Worm (Caenorhabditis elegans) whole organism, L4 larva: ENCODE measurements around the gene K01G5.10.
A peak's percentile ranks its signal among the peaks of the same experiment; 100 is the strongest.

Experiments used
- D1046.2 ChIP-seq: fragments of 200-800 bp; sonication (Bioruptor generic); IDR thresholded peaks from 2 replicates; pipeline ENCODE4 v1.3.6; 2022; ENCODE audit warnings: missing genetic modification characterization, missing compliant biosample characterization
- F10B5.3 ChIP-seq: sonication (generic microtip); optimal IDR thresholded peaks from 2 replicates; lab custom pipeline; 2016; ENCODE audit warnings: mild to moderate bottlenecking, missing genetic modification characterization, missing compliant biosample characterization
- F26F4.8 ChIP-seq: fragments of 200-800 bp; sonication (Bioruptor generic); conservative IDR thresholded peaks from 2 replicates; pipeline ENCODE4 v1.3.6; 2022; ENCODE audit warnings: missing genetic modification characterization, missing compliant biosample characterization
- F44E2.7 ChIP-seq: fragments of 200-800 bp; sonication (Bioruptor generic); IDR thresholded peaks from 2 replicates; pipeline ENCODE4 v2.1.2; 2022; ENCODE audit warnings: missing genetic modification characterization, missing compliant biosample characterization
- F49E8.2 ChIP-seq: sonication (generic microtip); optimal IDR thresholded peaks from 2 replicates; lab custom pipeline; 2016; ENCODE audit warnings: missing compliant biosample characterization, mild to moderate bottlenecking, missing genetic modification characterization, borderline replicate concordance
- Y48G9A.11 ChIP-seq: fragments of 200-800 bp; sonication (Bioruptor generic); IDR thresholded peaks from 2 replicates; pipeline ENCODE4 v1.3.6; 2022; ENCODE audit warnings: missing genetic modification reagents, missing genetic modification characterization, missing compliant biosample characterization
- Y75B8A.6 ChIP-seq: fragments of 200-800 bp; sonication (Bioruptor generic); IDR thresholded peaks from 2 replicates; pipeline ENCODE4 v1.3.6; 2022; ENCODE audit warnings: missing genetic modification reagents, missing genetic modification characterization, missing compliant biosample characterization
- aha-1 ChIP-seq: fragments of 150-350 bp; peaks from one replicate; lab custom pipeline; 2014; ENCODE audit warnings: missing biosample characterization, missing genetic modification characterization
- ama-1 ChIP-seq: fragments of 150-350 bp; optimal IDR thresholded peaks from 2 replicates; lab custom pipeline; 2014; ENCODE audit warnings: inconsistent platforms, mixed read lengths
- attf-4 ChIP-seq: sonication (generic microtip); optimal IDR thresholded peaks from 3 replicates; lab custom pipeline; 2017; ENCODE audit warnings: missing biosample characterization, missing genetic modification characterization
- ceh-28 ChIP-seq: fragments of 150-350 bp; optimal IDR thresholded peaks from 2 replicates; lab custom pipeline; 2014; ENCODE audit warnings: missing biosample characterization, missing genetic modification reagents, missing genetic modification characterization
- ceh-44 ChIP-seq: fragments of 200-800 bp; sonication (Bioruptor generic); IDR thresholded peaks from 2 replicates; pipeline ENCODE4 v1.3.6; 2022; ENCODE audit warnings: missing genetic modification reagents, missing genetic modification characterization, missing compliant biosample characterization
- ceh-62 ChIP-seq: sonication (generic microtip); optimal IDR thresholded peaks from 2 replicates; lab custom pipeline; 2017; ENCODE audit warnings: missing biosample characterization, missing genetic modification characterization
- ctbp-1 ChIP-seq: fragments of 200-800 bp; sonication (Bioruptor generic); IDR thresholded peaks from 2 replicates; pipeline ENCODE4 v1.3.6; 2022; ENCODE audit warnings: missing genetic modification reagents, missing genetic modification characterization, missing compliant biosample characterization
- daf-12 ChIP-seq: fragments of 150-350 bp; optimal IDR thresholded peaks from 2 replicates; lab custom pipeline; 2014; ENCODE audit warnings: missing biosample characterization, missing genetic modification reagents, missing genetic modification characterization
- daf-16 ChIP-seq, 3 experiments: sonication (generic microtip); optimal IDR thresholded peaks; 2 replicates each; lab custom pipeline; 2016 to 2017; ENCODE audit warnings: missing genetic modification characterization in 3 of 3, missing genetic modification reagents in 3 of 3, mild to moderate bottlenecking in 2 of 3, missing compliant biosample characterization in 2 of 3, missing biosample characterization in 1 of 3, moderate library complexity in 1 of 3
- dmd-6 ChIP-seq: fragments of 200-800 bp; sonication (Bioruptor generic); IDR thresholded peaks from 2 replicates; pipeline ENCODE4 v1.3.6; 2022; ENCODE audit warnings: missing genetic modification reagents, missing genetic modification characterization, missing compliant biosample characterization
- dmd-9 ChIP-seq: fragments of 200-800 bp; sonication (Bioruptor generic); IDR thresholded peaks from 2 replicates; pipeline ENCODE4 v1.3.6; 2022; ENCODE audit warnings: missing genetic modification reagents, missing genetic modification characterization, missing compliant biosample characterization
- dve-1 ChIP-seq: sonication (generic microtip); optimal IDR thresholded peaks from 2 replicates; lab custom pipeline; 2017; ENCODE audit warnings: antibody characterized with exemption, mild to moderate bottlenecking, missing genetic modification characterization, missing compliant biosample characterization; ENCODE audit not compliant: insufficient read depth
- egl-27 ChIP-seq: sonication (generic microtip); optimal IDR thresholded peaks from 3 replicates; lab custom pipeline; 2017; ENCODE audit warnings: missing biosample characterization, missing genetic modification reagents, missing genetic modification characterization
- egl-43 ChIP-seq: fragments of 200-800 bp; sonication (Bioruptor generic); IDR thresholded peaks from 2 replicates; pipeline ENCODE4 v1.3.6; 2022; ENCODE audit warnings: missing genetic modification reagents, missing genetic modification characterization, missing compliant biosample characterization
- hlh-11 ChIP-seq: fragments of 200-800 bp; sonication (Bioruptor generic); optimal IDR thresholded peaks from 2 replicates; lab custom pipeline; 2018; ENCODE audit warnings: mild to moderate bottlenecking, missing genetic modification characterization, missing compliant biosample characterization
- hlh-30 ChIP-seq: sonication (generic microtip); optimal IDR thresholded peaks from 2 replicates; lab custom pipeline; 2017; ENCODE audit warnings: antibody characterized with exemption, mild to moderate bottlenecking, missing genetic modification characterization, missing compliant biosample characterization; ENCODE audit not compliant: insufficient read depth
- lin-29 ChIP-seq: fragments of 200-800 bp; sonication (Bioruptor generic); IDR thresholded peaks from 2 replicates; pipeline ENCODE4 v1.3.6; 2022; ENCODE audit warnings: missing genetic modification reagents, missing genetic modification characterization, missing compliant biosample characterization
- lin-38 ChIP-seq: fragments of 200-800 bp; sonication (Bioruptor generic); IDR thresholded peaks from 2 replicates; pipeline ENCODE4 v1.3.6; 2022; ENCODE audit warnings: missing genetic modification reagents, missing genetic modification characterization, missing compliant biosample characterization
- lin-39 ChIP-seq: fragments of 150-350 bp; optimal IDR thresholded peaks from 2 replicates; lab custom pipeline; 2014; ENCODE audit warnings: missing biosample characterization, missing genetic modification reagents, missing genetic modification characterization
- lir-3 ChIP-seq: sonication (generic microtip); optimal IDR thresholded peaks from 2 replicates; lab custom pipeline; 2016; ENCODE audit warnings: mild to moderate bottlenecking, missing genetic modification characterization, missing compliant biosample characterization
- lsy-2 ChIP-seq, 2 experiments: fragments of 150-350 bp in 1 of 2; sonication (generic microtip) in 1 of 2; optimal IDR thresholded peaks; 2 replicates each; lab custom pipeline; 2014 to 2017; ENCODE audit warnings: missing biosample characterization in 2 of 2, missing genetic modification characterization in 2 of 2
- madf-9 ChIP-seq: fragments of 200-800 bp; sonication (Bioruptor generic); conservative IDR thresholded peaks from 2 replicates; pipeline ENCODE4 v1.3.6; 2022; ENCODE audit warnings: missing genetic modification reagents, missing genetic modification characterization, missing compliant biosample characterization
- mdl-1 ChIP-seq, 2 experiments: fragments of 150-350 bp in 1 of 2; sonication (generic microtip) in 1 of 2; optimal IDR thresholded peaks; 2 replicates each; lab custom pipeline; 2014 to 2017; ENCODE audit warnings: missing biosample characterization in 2 of 2, missing genetic modification characterization in 2 of 2
- mdt-29 ChIP-seq: fragments of 200-800 bp; sonication (Bioruptor generic); IDR thresholded peaks from 2 replicates; pipeline ENCODE4 v1.3.6; 2022; ENCODE audit warnings: missing genetic modification reagents, missing genetic modification characterization, missing compliant biosample characterization
- mep-1 ChIP-seq: fragments of 150-350 bp; sonication (generic microtip); optimal IDR thresholded peaks from 3 replicates; lab custom pipeline; 2014; ENCODE audit warnings: missing biosample characterization, missing genetic modification characterization
- mes-2 ChIP-seq: sonication (generic microtip); optimal IDR thresholded peaks from 2 replicates; lab custom pipeline; 2016; ENCODE audit warnings: missing genotype, mild to moderate bottlenecking, missing genetic modification characterization, missing compliant biosample characterization; ENCODE audit not compliant: poor library complexity, severe bottlenecking
- nhr-237 ChIP-seq: sonication (generic microtip); optimal IDR thresholded peaks from 2 replicates; lab custom pipeline; 2017; ENCODE audit warnings: missing biosample characterization, missing genetic modification characterization
- nhr-28 ChIP-seq: fragments of 150-350 bp; optimal IDR thresholded peaks from 2 replicates; lab custom pipeline; 2014; ENCODE audit warnings: missing biosample characterization, missing genetic modification characterization
- nhr-48 ChIP-seq: sonication (generic microtip); optimal IDR thresholded peaks from 2 replicates; lab custom pipeline; 2016; ENCODE audit warnings: mild to moderate bottlenecking, missing genetic modification characterization, missing compliant biosample characterization
- php-3 ChIP-seq: fragments of 200-800 bp; sonication (Bioruptor generic); IDR thresholded peaks from 2 replicates; pipeline ENCODE4 v1.3.6; 2022; ENCODE audit warnings: missing genetic modification reagents, missing genetic modification characterization, missing compliant biosample characterization
- set-16 ChIP-seq: fragments of 200-800 bp; sonication (Bioruptor generic); IDR thresholded peaks from 2 replicates; pipeline ENCODE4 v1.3.6; 2022; ENCODE audit warnings: missing genetic modification reagents, missing genetic modification characterization, missing compliant biosample characterization
- skn-1 ChIP-seq: fragments of 150-350 bp; optimal IDR thresholded peaks from 2 replicates; lab custom pipeline; 2014; ENCODE audit warnings: missing biosample characterization, missing genetic modification characterization
- snpc-1.2 ChIP-seq: fragments of 200-800 bp; sonication (Bioruptor generic); IDR thresholded peaks from 2 replicates; pipeline ENCODE4 v1.3.6; 2022; ENCODE audit warnings: missing genetic modification reagents, missing genetic modification characterization, missing compliant biosample characterization
- snpc-4 ChIP-seq: fragments of 150-350 bp; optimal IDR thresholded peaks from 2 replicates; lab custom pipeline; 2014; ENCODE audit warnings: missing biosample characterization, missing genetic modification characterization
- unc-62 ChIP-seq, 3 experiments: fragments of 150-350 bp in 1 of 3; sonication (generic microtip); optimal IDR thresholded peaks in 2 of 3; peaks in 1 of 3; 1 replicate in 1 of 3; 2 replicates in 2 of 3; lab custom pipeline; 2014 to 2017; ENCODE audit warnings: missing biosample characterization in 3 of 3, missing genetic modification characterization in 3 of 3, missing genetic modification reagents in 3 of 3, missing genotype in 1 of 3
- vab-7 ChIP-seq: fragments of 200-800 bp; sonication (Bioruptor generic); IDR thresholded peaks from 2 replicates; pipeline ENCODE4 v1.3.6; 2022; ENCODE audit warnings: missing genetic modification reagents, missing genetic modification characterization, missing compliant biosample characterization

Gene K01G5.10

ce11 chrIII:10736322-10736985, 21.9 kb downstream of the K01G5.10 start:
- no peak for TF ChIP-seq mep-1 (tag; lab: Kevin White, UChicago)
- peak in 1 of 2 experiments; percentile 38 for TF ChIP-seq unc-62 (GFP tag; optimal IDR thresholded peaks at IDR 0.05 in 1 of 2; lab: Kevin White, UChicago)
- TF ChIP-seq unc-62 (tag; optimal IDR thresholded peaks at IDR 0.05; lab: Kevin White, UChicago), result no peak
- peak; percentile 27 for TF ChIP-seq dve-1 (tag; lab: Kevin White, UChicago)
- 0 out of 2 replicates have a peak, but pooled peaks have one; percentile 10 for TF ChIP-seq D1046.2 (GFP tag; lab: Robert Waterston, UW)
- TF ChIP-seq mes-2 (tag; lab: Kevin White, UChicago), result peak; percentile 36
- no peak for TF ChIP-seq skn-1
- TF ChIP-seq F44E2.7, result no peak
- no peak for TF ChIP-seq ceh-62 (tag; lab: Kevin White, UChicago)
- TF ChIP-seq lsy-2 (tag; optimal IDR thresholded peaks at IDR 0.05; lab: Kevin White, UChicago), result peak in 1 of 2 experiments; percentile 8
- no peak for TF ChIP-seq lir-3 (tag; lab: Kevin White, UChicago)
- no peak for TF ChIP-seq Y75B8A.6 (GFP tag; lab: Robert Waterston, UW)
- TF ChIP-seq ceh-44, result no peak
- peak; percentile 33; the same call in 1 of the 2 replicates for TF ChIP-seq lin-38 (GFP tag; lab: Robert Waterston, UW)
- TF ChIP-seq egl-27, result no peak
- TF ChIP-seq F49E8.2 (tag; lab: Kevin White, UChicago), result no peak
- peak; percentile 19 for TF ChIP-seq hlh-11
- TF ChIP-seq, all 104 proteins: peak for 7

DNA sequence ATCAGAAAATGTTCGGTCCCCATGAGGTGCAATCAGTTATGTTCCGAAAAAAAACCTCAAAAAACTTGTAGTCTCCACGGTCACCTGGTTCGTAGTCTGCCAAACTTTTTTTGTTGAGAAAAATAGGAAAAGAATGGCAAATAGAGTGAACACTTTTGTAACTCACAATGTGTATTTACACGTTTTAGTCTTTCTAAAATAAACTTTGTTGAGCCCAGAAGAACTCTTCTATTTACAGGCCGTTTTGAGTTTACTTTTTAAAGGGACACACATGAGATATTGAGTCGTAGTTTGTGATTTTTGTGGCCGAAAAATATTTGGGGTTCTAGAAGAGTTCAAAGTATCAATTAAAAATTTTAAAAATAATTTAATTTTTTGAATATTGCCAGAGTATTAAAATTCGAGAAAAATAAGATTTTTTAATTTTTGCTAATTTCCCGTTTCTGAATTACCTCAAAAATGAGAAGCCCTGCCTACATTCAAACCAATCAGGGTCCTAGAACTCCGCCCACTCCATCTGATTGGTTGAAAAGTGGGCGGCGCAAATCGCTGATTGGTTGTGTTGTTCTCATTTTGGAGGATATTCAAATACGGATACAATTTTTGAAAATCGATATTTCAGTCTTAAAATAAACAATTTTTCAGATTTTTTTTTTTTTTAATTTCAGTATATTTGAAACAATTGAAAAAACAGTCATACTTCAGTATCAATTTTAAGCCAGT, 23.6 kb downstream of the K01G5.10 start:
- peak; percentile 46 for TF ChIP-seq nhr-28
- no peak for TF ChIP-seq nhr-48 (tag; lab: Kevin White, UChicago)
- no peak for TF ChIP-seq mdl-1 (tag; optimal IDR thresholded peaks at IDR 0.05; lab: Kevin White, UChicago)
- TF ChIP-seq ctbp-1 (GFP tag; lab: Robert Waterston, UW), result no peak

ce11 chrIII:10733300-10733699, 25.0 kb downstream of the K01G5.10 start:
- TF ChIP-seq ama-1 (lab: Kevin White, UChicago) (no peak), mep-1 (tag; lab: Kevin White, UChicago) (no peak), dmd-6 (GFP tag; lab: Robert Waterston, UW) (no peak), snpc-1.2 (GFP tag; lab: Robert Waterston, UW) (peak; percentile 64; the same call in 1 of the 2 replicates), dmd-9 (no peak), Y48G9A.11 (peak; percentile 50; the same call in 1 of the 2 replicates), skn-1 (no peak), php-3 (0 out of 2 replicates have a peak, but pooled peaks have one; percentile 34), set-16 (GFP tag; lab: Robert Waterston, UW) (0 out of 2 replicates have a peak, but pooled peaks have one; percentile 20), daf-12 (no peak), egl-43 (GFP tag; lab: Robert Waterston, UW) (0 out of 2 replicates have a peak, but pooled peaks have one; percentile 17), F26F4.8 (0 out of 2 replicates have a peak, but pooled peaks have one; percentile 17), ceh-28 (tag; lab: Kevin White, UChicago) (no peak), nhr-237 (tag; lab: Kevin White, UChicago) (no peak), F10B5.3 (no peak), snpc-4 (tag; lab: Kevin White, UChicago) (no peak), mdt-29 (peak; percentile 59; the same call in 1 of the 2 replicates), daf-16 (GFP tag; optimal IDR thresholded peaks at IDR 0.05; lab: Kevin White, UChicago) (no peak), daf-16 (tag; optimal IDR thresholded peaks at IDR 0.05; lab: Kevin White, UChicago) (no peak), aha-1 (no peak), hlh-30 (tag; lab: Kevin White, UChicago) (no peak), lin-39 (tag; lab: Kevin White, UChicago) (no peak), ceh-44 (0 out of 2 replicates have a peak, but pooled peaks have one; percentile 18), lin-29 (no peak), madf-9 (GFP tag; lab: Robert Waterston, UW) (0 out of 2 replicates have a peak, but pooled peaks have one; percentile 29), attf-4 (tag; lab: Kevin White, UChicago) (no peak), D1046.2 (GFP tag; lab: Robert Waterston, UW) (peak; percentile 37; the same call in 1 of the 2 replicates), vab-7 (GFP tag; lab: Robert Waterston, UW) (peak; percentile 40; the same call in 1 of the 2 replicates), lin-38 (GFP tag; lab: Robert Waterston, UW) (peak; percentile 48)
